Worm (Caenorhabditis elegans) whole organism, L1 larva: ENCODE data around the gene C32D5.7.

Experiments used
- dpl-1 ChIP-seq, 3 experiments: fragments of 150-350 bp in 2 of 3; sonication (generic microtip) in 1 of 3; optimal IDR thresholded peaks; 2 replicates each; lab custom pipeline; 2014 to 2017; ENCODE audit warnings: missing biosample characterization in 3 of 3, missing genetic modification characterization in 3 of 3, missing genetic modification reagents in 3 of 3
- efl-3 ChIP-seq: fragments of 200-800 bp; sonication (Bioruptor generic); optimal IDR thresholded peaks from 2 replicates; lab custom pipeline; 2018; ENCODE audit warnings: mild to moderate bottlenecking, missing genetic modification characterization, missing compliant biosample characterization
- isw-1 ChIP-seq: fragments of 200-800 bp; sonication (Bioruptor generic); IDR thresholded peaks from 2 replicates; pipeline ENCODE4 v1.3.6; 2022; ENCODE audit warnings: missing genetic modification characterization, missing compliant biosample characterization
- lsy-2 ChIP-seq, 2 experiments: fragments of 150-350 bp; optimal IDR thresholded peaks; 2 replicates each; lab custom pipeline; 2014; ENCODE audit warnings: missing biosample characterization in 2 of 2, missing genetic modification characterization in 2 of 2
- skn-1 ChIP-seq: fragments of 150-350 bp; optimal IDR thresholded peaks from 2 replicates; lab custom pipeline; 2014; ENCODE audit warnings: missing biosample characterization, missing genetic modification characterization
- unc-62 ChIP-seq: fragments of 150-350 bp; optimal IDR thresholded peaks from 2 replicates; lab custom pipeline; 2014; ENCODE audit warnings: missing biosample characterization, missing genetic modification reagents, missing genetic modification characterization

ce11 chrII:6370110-6370509 is 30.3 kb upstream of the C32D5.7 start:
- TF ChIP-seq lsy-2 (tag; optimal IDR thresholded peaks at IDR 0.05; lab: Kevin White, UChicago) (peak; percentile 87 to 89), isw-1 (GFP tag; lab: Robert Waterston, UW) (peak; percentile 85), skn-1 (tag; lab: Kevin White, UChicago) (peak; percentile 85), dpl-1 (GFP tag; optimal IDR thresholded peaks at IDR 0.05; lab: Kevin White, UChicago) (peak; percentile 67 to 79 (median 78)), unc-62 (GFP tag; lab: Kevin White, UChicago) (no peak), efl-3 (GFP tag; lab: Kevin White, UChicago) (no peak)
